Worm (Caenorhabditis elegans): ENCODE measurements around the gene W08E12.2.

- TF ChIP-seq Y95B8A.8 (GFP tag; IDR thresholded peaks at IDR 0.05): no peak
- no peak for TF ChIP-seq attf-5 (GFP tag; optimal IDR thresholded peaks at IDR 0.05)
- TF ChIP-seq nfya-1 (tag; optimal IDR thresholded peaks at IDR 0.05; ENCODE audit: borderline replicate concordance, insufficient read depth): no peak
- no peak for TF ChIP-seq D2030.7 (GFP tag; IDR thresholded peaks at IDR 0.05)
- TF ChIP-seq rec-8 (tag; optimal IDR thresholded peaks at IDR 0.05): no peak
- TF ChIP-seq Y79H2A.3 (GFP tag; conservative IDR thresholded peaks at IDR 0.05): no peak
- TF ChIP-seq lag-1 (GFP tag; IDR thresholded peaks at IDR 0.05): no peak
Observed at ce11 chrIV:3271342-3271741, 34.3 kb upstream of the W08E12.2 start.

Measured in whole organism, young adult.